Fruit fly (Drosophila melanogaster) whole organism, embryonic: Measurements from ENCODE around the gene Arpc1.

ENCODE experiments used
- Antp ChIP-seq: fragments of 200-800 bp; sonication (Bioruptor generic); optimal IDR thresholded peaks from 3 replicates; lab custom pipeline; 2016; ENCODE audit warnings: missing biosample characterization, missing genetic modification characterization
- Asciz ChIP-seq: fragments of 200-800 bp; sonication (Bioruptor generic); optimal IDR thresholded peaks from 2 replicates; lab custom pipeline; 2017; ENCODE audit warnings: missing biosample characterization, mild to moderate bottlenecking, missing genetic modification characterization, missing genetic modification reagents
- CG11696 ChIP-seq: fragments of 200-800 bp; sonication (Bioruptor generic); IDR thresholded peaks from 2 replicates; pipeline ENCODE4 v1.3.6; 2022; ENCODE audit warnings: missing biosample characterization, missing genetic modification characterization
- CG12155 ChIP-seq: fragments of 200-800 bp; sonication (Bioruptor generic); optimal IDR thresholded peaks from 3 replicates; lab custom pipeline; 2016; ENCODE audit warnings: missing biosample characterization, missing genetic modification characterization
- CG12391 ChIP-seq: fragments of 200-800 bp; sonication (Bioruptor generic); optimal IDR thresholded peaks from 3 replicates; lab custom pipeline; 2018; ENCODE audit warnings: missing biosample characterization, mild to moderate bottlenecking, missing genetic modification characterization, moderate library complexity
- CG13287 ChIP-seq: fragments of 200-800 bp; sonication (Bioruptor generic); IDR thresholded peaks from 2 replicates; pipeline ENCODE4 v1.3.6; 2022; ENCODE audit warnings: missing biosample characterization, missing genetic modification characterization; ENCODE audit not compliant: partially characterized antibody
- CG14441 ChIP-seq: fragments of 200-800 bp; sonication (Bioruptor generic); IDR thresholded peaks from 2 replicates; pipeline ENCODE4 v1.3.6; 2022; ENCODE audit warnings: missing biosample characterization, missing genetic modification characterization
- CG15269 ChIP-seq: fragments of 200-800 bp; sonication (Bioruptor generic); optimal IDR thresholded peaks from 2 replicates; lab custom pipeline; 2018; ENCODE audit warnings: missing biosample characterization, mild to moderate bottlenecking, missing genetic modification characterization, moderate library complexity
- CG16813 ChIP-seq: fragments of 200-800 bp; sonication (Bioruptor generic); IDR thresholded peaks from 3 replicates; pipeline ENCODE4 v1.3.6; 2022; ENCODE audit warnings: missing biosample characterization, missing genetic modification characterization; ENCODE audit not compliant: partially characterized antibody
- CG16815 ChIP-seq: fragments of 200-800 bp; sonication (Bioruptor generic); optimal IDR thresholded peaks from 3 replicates; lab custom pipeline; 2017; ENCODE audit warnings: missing biosample characterization, mild to moderate bottlenecking, missing genetic modification characterization
- CG17359 ChIP-seq: fragments of 200-800 bp; sonication (Bioruptor generic); optimal IDR thresholded peaks from 3 replicates; lab custom pipeline; 2018; ENCODE audit warnings: missing biosample characterization, mild to moderate bottlenecking, missing genetic modification characterization, moderate library complexity
- CG17361 ChIP-seq: fragments of 200-800 bp; sonication (Bioruptor generic); IDR thresholded peaks from 3 replicates; pipeline ENCODE4 v1.3.6; 2022; ENCODE audit warnings: missing biosample characterization, missing genetic modification characterization
- CG18764 ChIP-seq: fragments of 200-800 bp; sonication (Bioruptor generic); optimal IDR thresholded peaks from 3 replicates; lab custom pipeline; 2016; ENCODE audit warnings: missing biosample characterization, missing genetic modification characterization
- CG2116 ChIP-seq: fragments of 200-800 bp; sonication (Bioruptor generic); optimal IDR thresholded peaks from 3 replicates; lab custom pipeline; 2018; ENCODE audit warnings: missing biosample characterization, mild to moderate bottlenecking, missing genetic modification characterization
- CG30431 ChIP-seq: fragments of 200-800 bp; sonication (Bioruptor generic); optimal IDR thresholded peaks from 2 replicates; lab custom pipeline; 2017; ENCODE audit warnings: missing biosample characterization, missing genetic modification characterization
- CG3065 ChIP-seq: fragments of 200-800 bp; sonication (Bioruptor generic); optimal IDR thresholded peaks from 2 replicates; lab custom pipeline; 2016; ENCODE audit warnings: missing biosample characterization, missing genetic modification characterization
- CG32532 ChIP-seq: fragments of 200-800 bp; sonication (Bioruptor generic); IDR thresholded peaks from 2 replicates; pipeline ENCODE4 v1.3.6; 2022; ENCODE audit warnings: missing biosample characterization, missing genetic modification characterization
- CG3281 ChIP-seq: fragments of 200-800 bp; sonication (Bioruptor generic); optimal IDR thresholded peaks from 3 replicates; lab custom pipeline; 2017; ENCODE audit warnings: missing biosample characterization, mild to moderate bottlenecking, missing genetic modification characterization
- CG33557 ChIP-seq: fragments of 200-800 bp; sonication (Bioruptor generic); optimal IDR thresholded peaks from 2 replicates; lab custom pipeline; 2019; ENCODE audit warnings: missing biosample characterization, mild to moderate bottlenecking, missing genetic modification characterization, moderate library complexity
- CG34422 ChIP-seq: fragments of 200-800 bp; sonication (Bioruptor generic); IDR thresholded peaks from 3 replicates; pipeline ENCODE4 v1.3.6; 2022; ENCODE audit warnings: missing biosample characterization, missing genetic modification characterization
- CG43689 ChIP-seq: fragments of 200-800 bp; sonication (Bioruptor generic); IDR thresholded peaks from 2 replicates; pipeline ENCODE4 v1.3.6; 2022; ENCODE audit warnings: missing biosample characterization, missing genetic modification characterization
- CG5180 ChIP-seq: fragments of 200-800 bp; sonication (Bioruptor generic); optimal IDR thresholded peaks from 3 replicates; lab custom pipeline; 2017; ENCODE audit warnings: missing biosample characterization, missing genetic modification characterization, mild to moderate bottlenecking, moderate library complexity, missing genetic modification reagents
- CG6689 ChIP-seq: fragments of 200-800 bp; sonication (Bioruptor generic); IDR thresholded peaks from 2 replicates; pipeline ENCODE4 v1.3.6; 2022; ENCODE audit warnings: missing biosample characterization, missing genetic modification characterization
- CG7928 ChIP-seq: fragments of 200-800 bp; sonication (Bioruptor generic); optimal IDR thresholded peaks from 2 replicates; lab custom pipeline; 2017; ENCODE audit warnings: missing biosample characterization, mild to moderate bottlenecking, missing genetic modification characterization
- CG7987 ChIP-seq: fragments of 200-800 bp; sonication (Bioruptor generic); optimal IDR thresholded peaks from 2 replicates; lab custom pipeline; 2018; ENCODE audit warnings: missing biosample characterization, mild to moderate bottlenecking, missing genetic modification characterization, moderate library complexity
- CG8388 ChIP-seq: fragments of 200-800 bp; sonication (Bioruptor generic); optimal IDR thresholded peaks from 2 replicates; lab custom pipeline; 2019; ENCODE audit warnings: missing biosample characterization, mild to moderate bottlenecking, missing genetic modification characterization, moderate library complexity
- CG8924 ChIP-seq: fragments of 200-800 bp; optimal IDR thresholded peaks from 3 replicates; lab custom pipeline; 2019; ENCODE audit warnings: missing biosample characterization, mild to moderate bottlenecking, missing genetic modification characterization, moderate library complexity
- CG9797 ChIP-seq: fragments of 200-800 bp; sonication (Bioruptor generic); optimal IDR thresholded peaks from 3 replicates; lab custom pipeline; 2018; ENCODE audit warnings: missing biosample characterization, mild to moderate bottlenecking, missing genetic modification characterization
- CoRest ChIP-seq: fragments of 200-800 bp; sonication (Bioruptor generic); optimal IDR thresholded peaks from 3 replicates; lab custom pipeline; 2018; ENCODE audit warnings: missing biosample characterization, mild to moderate bottlenecking, missing genetic modification characterization, moderate library complexity
- D19A ChIP-seq: fragments of 200-800 bp; optimal IDR thresholded peaks from 3 replicates; lab custom pipeline; 2019; ENCODE audit warnings: missing biosample characterization, mild to moderate bottlenecking, missing genetic modification characterization, moderate library complexity
- Deaf1 ChIP-seq: fragments of 200-800 bp; optimal IDR thresholded peaks from 3 replicates; lab custom pipeline; 2019; ENCODE audit warnings: missing biosample characterization, mild to moderate bottlenecking, missing genetic modification characterization, moderate library complexity
- Dfd ChIP-seq, 2 experiments: fragments of >200 bp; optimal IDR thresholded peaks; 2 replicates each; lab custom pipeline; 2017; ENCODE audit warnings: missing biosample characterization in 2 of 2, missing genetic modification characterization in 2 of 2
- Dp ChIP-seq: fragments of 200-800 bp; sonication (Bioruptor generic); optimal IDR thresholded peaks from 2 replicates; lab custom pipeline; 2018; ENCODE audit warnings: missing biosample characterization, mild to moderate bottlenecking, missing genetic modification characterization, moderate library complexity
- HHEX ChIP-seq: fragments of 200-800 bp; sonication (Bioruptor generic); optimal IDR thresholded peaks from 3 replicates; lab custom pipeline; 2017; ENCODE audit warnings: missing biosample characterization, mild to moderate bottlenecking, missing genetic modification characterization, missing genetic modification reagents
- Hr3 ChIP-seq: fragments of 200-800 bp; sonication (Bioruptor generic); optimal IDR thresholded peaks from 3 replicates; lab custom pipeline; 2016; ENCODE audit warnings: missing biosample characterization, missing genetic modification characterization
- Hsf ChIP-seq: fragments of 200-800 bp; sonication (Bioruptor generic); optimal IDR thresholded peaks from 3 replicates; lab custom pipeline; 2016; ENCODE audit warnings: missing biosample characterization, missing genetic modification characterization
- MBD-R2 ChIP-seq: fragments of 200-800 bp; sonication (Bioruptor generic); IDR thresholded peaks from 2 replicates; pipeline ENCODE4 v1.3.6; 2022; ENCODE audit warnings: missing biosample characterization, missing genetic modification characterization
- NC2α ChIP-seq: fragments of 200-800 bp; sonication (Bioruptor generic); optimal IDR thresholded peaks from 2 replicates; lab custom pipeline; 2016; ENCODE audit warnings: missing biosample characterization, missing genetic modification characterization
- Ssrp ChIP-seq: fragments of 200-800 bp; sonication (Bioruptor generic); optimal IDR thresholded peaks from 2 replicates; lab custom pipeline; 2018; ENCODE audit warnings: missing biosample characterization, mild to moderate bottlenecking, missing genetic modification characterization, moderate library complexity
- cwo ChIP-seq: fragments of 200-800 bp; sonication (Bioruptor generic); optimal IDR thresholded peaks from 3 replicates; lab custom pipeline; 2017; ENCODE audit warnings: missing biosample characterization, missing genetic modification characterization, mild to moderate bottlenecking, moderate library complexity, missing genetic modification reagents
- dpn ChIP-seq, 2 experiments: fragments of 200-800 bp; sonication (Bioruptor generic); optimal IDR thresholded peaks; 3 replicates each; lab custom pipeline; 2016; ENCODE audit warnings: missing biosample characterization in 2 of 2, missing genetic modification characterization in 2 of 2
- en ChIP-seq: fragments of 200-800 bp; sonication (Bioruptor generic); optimal IDR thresholded peaks from 2 replicates; lab custom pipeline; 2016; ENCODE audit warnings: missing biosample characterization, missing genetic modification characterization
- eyg ChIP-seq: fragments of 200-800 bp; sonication (Bioruptor generic); optimal IDR thresholded peaks from 3 replicates; lab custom pipeline; 2016; ENCODE audit warnings: missing biosample characterization, missing genetic modification characterization
- insv ChIP-seq, 2 experiments: fragments of 200-800 bp; sonication (Bioruptor generic); optimal IDR thresholded peaks; 3 replicates each; lab custom pipeline; 2016 to 2018; ENCODE audit warnings: missing biosample characterization in 2 of 2, missing genetic modification characterization in 2 of 2
- knrl ChIP-seq: fragments of 200-800 bp; sonication (Bioruptor generic); IDR thresholded peaks from 3 replicates; pipeline ENCODE4 v1.3.6; 2022; ENCODE audit warnings: missing biosample characterization, missing genetic modification characterization; ENCODE audit not compliant: partially characterized antibody
- pnt ChIP-seq: fragments of 200-800 bp; sonication (Bioruptor generic); optimal IDR thresholded peaks from 3 replicates; lab custom pipeline; 2016; ENCODE audit warnings: missing biosample characterization, missing genetic modification characterization
- row ChIP-seq: fragments of 200-800 bp; sonication (Bioruptor generic); IDR thresholded peaks from 3 replicates; pipeline ENCODE4 v1.3.6; 2022; ENCODE audit warnings: missing biosample characterization, missing genetic modification characterization
- ssp ChIP-seq: fragments of 200-800 bp; sonication (Bioruptor generic); IDR thresholded peaks from 2 replicates; pipeline ENCODE4 v1.3.6; 2022; ENCODE audit warnings: missing biosample characterization, missing genetic modification characterization
- tup ChIP-seq: fragments of 200-800 bp; sonication (Bioruptor generic); optimal IDR thresholded peaks from 2 replicates; lab custom pipeline; 2016; ENCODE audit warnings: missing biosample characterization, mild to moderate bottlenecking, missing genetic modification characterization, moderate library complexity
- vnd ChIP-seq: fragments of 200-800 bp; sonication (Bioruptor generic); IDR thresholded peaks from 3 replicates; pipeline ENCODE4 v1.3.6; 2022; ENCODE audit warnings: missing biosample characterization, missing genetic modification characterization; ENCODE audit not compliant: partially characterized antibody

Arpc1 gene

DNA sequence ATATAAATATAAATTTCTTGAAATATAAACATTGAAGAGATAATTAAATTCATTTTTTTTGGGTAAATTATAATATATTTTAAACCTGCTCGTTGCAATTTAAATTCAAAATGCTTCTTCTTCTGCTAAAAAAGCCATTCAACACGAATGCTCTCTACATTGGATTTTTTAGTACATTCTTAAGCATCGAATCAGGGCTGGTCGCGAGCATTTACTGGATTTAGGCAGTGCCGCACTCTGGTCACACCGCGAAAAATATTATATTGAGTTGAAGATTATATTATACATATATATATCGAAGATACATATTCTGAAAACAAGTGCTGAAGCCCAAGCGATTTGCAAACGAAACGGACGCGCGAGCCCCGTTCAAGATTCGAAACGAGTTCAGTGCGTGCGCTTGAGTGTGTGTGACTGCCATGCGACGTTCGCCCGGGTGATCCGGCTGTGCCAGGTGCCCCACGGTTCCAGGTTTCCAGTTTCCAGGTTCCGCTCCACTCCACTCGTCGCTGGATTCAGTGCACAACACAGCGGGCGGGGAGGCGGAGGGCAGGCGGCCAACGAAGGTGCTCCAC lies 15.8 kb downstream of the Arpc1 start, which contains the start of gene Sos (continued):
- TF ChIP-seq CG7928 (GFP tag; lab: Kevin White, UChicago) (peak; percentile 89), Asciz (no peak), CG16815 (GFP tag; lab: Kevin White, UChicago) (no peak), CG16813 (GFP tag; lab: Robert Waterston, UW) (no peak), row (GFP tag; lab: Robert Waterston, UW) (peak; percentile 41; the same call in 2 of the 3 replicates), CG34422 (GFP tag; lab: Robert Waterston, UW) (no peak), CG2116 (GFP tag; lab: Kevin White, UChicago) (peak; percentile 38), NC2α (GFP tag; lab: Kevin White, UChicago) (no peak), Hsf (no peak), CoRest (tag; lab: Kevin White, UChicago) (no peak), Dp (GFP tag; lab: Kevin White, UChicago) (peak; percentile 94), CG5180 (no peak), CG17359 (tag; lab: Kevin White, UChicago) (no peak), HHEX (no peak), CG43689 (no peak), insv (GFP tag; optimal IDR thresholded peaks at IDR 0.05; lab: Kevin White, UChicago) (no peak), Hr3 (GFP tag; lab: Kevin White, UChicago) (no peak), eyg (GFP tag; lab: Kevin White, UChicago) (no peak), CG18764 (GFP tag; lab: Kevin White, UChicago) (no peak), CG17361 (GFP tag; lab: Robert Waterston, UW) (no peak), en (GFP tag; lab: Kevin White, UChicago) (no peak), Dfd (GFP tag; optimal IDR thresholded peaks at IDR 0.05; lab: Kevin White, UChicago) (no peak), CG13287 (GFP tag; lab: Robert Waterston, UW) (peak; percentile 53), CG11696 (GFP tag; lab: Robert Waterston, UW) (no peak), CG8924 (tag; lab: Kevin White, UChicago) (no peak), ssp (no peak), Ssrp (tag; lab: Kevin White, UChicago) (no peak), CG8388 (GFP tag; lab: Kevin White, UChicago) (no peak), knrl (peak; percentile 22; the same call in 1 of the 3 replicates), cwo (no peak), dpn (GFP tag; optimal IDR thresholded peaks at IDR 0.05; lab: Kevin White, UChicago) (no peak), CG12391 (tag; lab: Kevin White, UChicago) (no peak), CG3281 (no peak), CG15269 (tag; lab: Kevin White, UChicago) (no peak), Deaf1 (tag; lab: Kevin White, UChicago) (no peak), D19A (no peak), CG6689 (GFP tag; lab: Robert Waterston, UW) (no peak), CG14441 (GFP tag; lab: Robert Waterston, UW) (no peak), pnt (no peak), vnd (GFP tag; lab: Robert Waterston, UW) (no peak), CG9797 (GFP tag; lab: Kevin White, UChicago) (peak; percentile 95), CG33557 (GFP tag; lab: Kevin White, UChicago) (no peak), CG12155 (GFP tag; lab: Kevin White, UChicago) (peak; percentile 37), CG3065 (GFP tag; lab: Kevin White, UChicago) (no peak), CG30431 (GFP tag; lab: Kevin White, UChicago) (no peak), tup (GFP tag; lab: Kevin White, UChicago) (no peak), CG32532 (0 out of 2 replicates have a peak, but pooled peaks have one; percentile 9), MBD-R2 (peak; percentile 87), CG7987 (GFP tag; lab: Kevin White, UChicago) (no peak), Antp (GFP tag; lab: Kevin White, UChicago) (no peak)
